Fruit fly (Drosophila melanogaster) whole organism, embryonic: ENCODE measurements around the gene sky.

Source experiments
- Adf1 ChIP-seq: fragments of 200-800 bp; sonication (Bioruptor generic); IDR thresholded peaks from 2 replicates; pipeline ENCODE4 v1.3.6; 2022; ENCODE audit warnings: missing biosample characterization, missing genetic modification characterization
- Aef1 ChIP-seq: fragments of 200-800 bp; sonication (Bioruptor generic); IDR thresholded peaks from 3 replicates; pipeline ENCODE4 v1.3.6; 2022; ENCODE audit warnings: missing biosample characterization, missing genetic modification characterization
- Asciz ChIP-seq: fragments of 200-800 bp; sonication (Bioruptor generic); optimal IDR thresholded peaks from 2 replicates; lab custom pipeline; 2017; ENCODE audit warnings: missing biosample characterization, mild to moderate bottlenecking, missing genetic modification characterization, missing genetic modification reagents
- CG10209 ChIP-seq: fragments of 200-800 bp; sonication (Bioruptor generic); optimal IDR thresholded peaks from 3 replicates; lab custom pipeline; 2017; ENCODE audit warnings: missing biosample characterization, mild to moderate bottlenecking, missing genetic modification characterization, missing genetic modification reagents
- CG11093 ChIP-seq: fragments of 200-800 bp; sonication (Bioruptor generic); IDR thresholded peaks from 3 replicates; pipeline ENCODE4 v1.3.6; 2022; ENCODE audit warnings: missing biosample characterization, missing genetic modification characterization
- CG12104 ChIP-seq: fragments of 200-800 bp; sonication (Bioruptor generic); optimal IDR thresholded peaks from 3 replicates; lab custom pipeline; 2016; ENCODE audit warnings: missing biosample characterization, missing genetic modification characterization
- CG1233 ChIP-seq: fragments of 200-800 bp; sonication (Bioruptor generic); optimal IDR thresholded peaks from 4 replicates; lab custom pipeline; 2018; ENCODE audit warnings: missing biosample characterization, mild to moderate bottlenecking, missing genetic modification characterization
- CG13287 ChIP-seq: fragments of 200-800 bp; sonication (Bioruptor generic); IDR thresholded peaks from 2 replicates; pipeline ENCODE4 v1.3.6; 2022; ENCODE audit warnings: missing biosample characterization, missing genetic modification characterization; ENCODE audit not compliant: partially characterized antibody
- CG14014 ChIP-seq: fragments of 200-800 bp; sonication (Bioruptor generic); IDR thresholded peaks from 2 replicates; pipeline ENCODE4 v1.3.6; 2022; ENCODE audit warnings: missing biosample characterization, missing genetic modification characterization
- CG14441 ChIP-seq: fragments of 200-800 bp; sonication (Bioruptor generic); IDR thresholded peaks from 2 replicates; pipeline ENCODE4 v1.3.6; 2022; ENCODE audit warnings: missing biosample characterization, missing genetic modification characterization
- CG1603 ChIP-seq: fragments of 200-800 bp; sonication (Bioruptor generic); optimal IDR thresholded peaks from 2 replicates; lab custom pipeline; 2019; ENCODE audit warnings: missing biosample characterization, mild to moderate bottlenecking, missing genetic modification characterization, moderate library complexity
- CG16815 ChIP-seq: fragments of 200-800 bp; sonication (Bioruptor generic); optimal IDR thresholded peaks from 3 replicates; lab custom pipeline; 2017; ENCODE audit warnings: missing biosample characterization, mild to moderate bottlenecking, missing genetic modification characterization
- CG18599 ChIP-seq: fragments of 200-800 bp; sonication (Bioruptor generic); optimal IDR thresholded peaks from 3 replicates; lab custom pipeline; 2017; ENCODE audit warnings: missing biosample characterization, missing genetic modification characterization, mild to moderate bottlenecking, moderate library complexity, missing genetic modification reagents
- CG2199 ChIP-seq: fragments of 200-800 bp; sonication (Bioruptor generic); IDR thresholded peaks from 3 replicates; pipeline ENCODE4 v1.3.6; 2022; ENCODE audit warnings: missing biosample characterization, missing genetic modification characterization
- CG31365 ChIP-seq: fragments of 200-800 bp; sonication (Bioruptor generic); optimal IDR thresholded peaks from 2 replicates; lab custom pipeline; 2018; ENCODE audit warnings: missing biosample characterization, mild to moderate bottlenecking, missing genetic modification characterization
- CG31388 ChIP-seq: fragments of 200-800 bp; sonication (Bioruptor generic); optimal IDR thresholded peaks from 2 replicates; lab custom pipeline; 2016; ENCODE audit warnings: missing biosample characterization, missing genetic modification characterization
- CG3163 ChIP-seq: fragments of 200-800 bp; sonication (Bioruptor generic); optimal IDR thresholded peaks from 3 replicates; lab custom pipeline; 2016; ENCODE audit warnings: missing biosample characterization, missing genetic modification characterization
- CG34376 ChIP-seq: fragments of 200-800 bp; sonication (Bioruptor generic); optimal IDR thresholded peaks from 2 replicates; lab custom pipeline; 2018; ENCODE audit warnings: missing biosample characterization, mild to moderate bottlenecking, missing genetic modification characterization
- CG3847 ChIP-seq: fragments of 200-800 bp; sonication (Bioruptor generic); IDR thresholded peaks from 2 replicates; pipeline ENCODE4 v1.3.6; 2022; ENCODE audit warnings: missing biosample characterization, missing genetic modification characterization
- CG4282 ChIP-seq: fragments of 200-800 bp; sonication (Bioruptor generic); optimal IDR thresholded peaks from 2 replicates; lab custom pipeline; 2016; ENCODE audit warnings: missing biosample characterization, missing genetic modification characterization
- CG6254 ChIP-seq: fragments of 200-800 bp; sonication (Bioruptor generic); optimal IDR thresholded peaks from 3 replicates; lab custom pipeline; 2017; ENCODE audit warnings: mild to moderate bottlenecking, missing biosample characterization, missing genetic modification reagents, missing genetic modification characterization
- CG6272 ChIP-seq: fragments of 200-800 bp; sonication (Bioruptor generic); IDR thresholded peaks from 2 replicates; pipeline ENCODE4 v1.3.6; 2022; ENCODE audit warnings: missing biosample characterization, missing genetic modification characterization
- CG7963 ChIP-seq: fragments of 200-800 bp; sonication (Bioruptor generic); IDR thresholded peaks from 3 replicates; pipeline ENCODE4 v1.3.6; 2022; ENCODE audit warnings: missing biosample characterization, missing genetic modification characterization; ENCODE audit not compliant: partially characterized antibody
- CG7987 ChIP-seq: fragments of 200-800 bp; sonication (Bioruptor generic); optimal IDR thresholded peaks from 2 replicates; lab custom pipeline; 2018; ENCODE audit warnings: missing biosample characterization, mild to moderate bottlenecking, missing genetic modification characterization, moderate library complexity
- Doc2 ChIP-seq: fragments of 200-800 bp; sonication (Bioruptor generic); IDR thresholded peaks from 2 replicates; pipeline ENCODE4 v1.3.6; 2022; ENCODE audit warnings: missing biosample characterization, missing genetic modification characterization
- E2f1 ChIP-seq: fragments of 200-800 bp; sonication (Bioruptor generic); IDR thresholded peaks from 2 replicates; pipeline ENCODE4 v1.3.6; 2022; ENCODE audit warnings: missing biosample characterization, missing genetic modification characterization
- HmgD ChIP-seq: fragments of 200-800 bp; sonication (Bioruptor generic); optimal IDR thresholded peaks from 3 replicates; lab custom pipeline; 2016; ENCODE audit warnings: missing biosample characterization, missing genetic modification characterization
- NC2β ChIP-seq: fragments of 200-800 bp; sonication (Bioruptor generic); optimal IDR thresholded peaks from 2 replicates; lab custom pipeline; 2016; ENCODE audit warnings: missing biosample characterization, missing genetic modification characterization
- Neu2 ChIP-seq: fragments of 200-800 bp; sonication (Bioruptor generic); optimal IDR thresholded peaks from 3 replicates; lab custom pipeline; 2016; ENCODE audit warnings: missing biosample characterization, missing genetic modification characterization, borderline replicate concordance
- Ptx1 ChIP-seq: fragments of 200-800 bp; sonication (Bioruptor generic); IDR thresholded peaks from 2 replicates; pipeline ENCODE4 v1.3.6; 2022; ENCODE audit warnings: missing biosample characterization, missing genetic modification characterization
- Sin3A ChIP-seq: fragments of >200 bp; optimal IDR thresholded peaks from 2 replicates; lab custom pipeline; 2018
- Ssrp ChIP-seq: fragments of 200-800 bp; sonication (Bioruptor generic); optimal IDR thresholded peaks from 2 replicates; lab custom pipeline; 2018; ENCODE audit warnings: missing biosample characterization, mild to moderate bottlenecking, missing genetic modification characterization, moderate library complexity
- bowl ChIP-seq: fragments of 200-800 bp; sonication (Bioruptor generic); IDR thresholded peaks from 2 replicates; pipeline ENCODE4 v1.3.6; 2022; ENCODE audit warnings: missing biosample characterization, missing genetic modification characterization
- dan ChIP-seq: fragments of 200-800 bp; sonication (Bioruptor generic); IDR thresholded peaks from 2 replicates; pipeline ENCODE4 v1.3.6; 2022; ENCODE audit warnings: missing biosample characterization, missing genetic modification characterization
- disco-r ChIP-seq: fragments of 200-800 bp; sonication (Bioruptor generic); optimal IDR thresholded peaks from 2 replicates; lab custom pipeline; 2016; ENCODE audit warnings: missing biosample characterization, missing genetic modification characterization
- gcm ChIP-seq: fragments of 200-800 bp; sonication (Bioruptor generic); optimal IDR thresholded peaks from 2 replicates; lab custom pipeline; 2019; ENCODE audit warnings: missing biosample characterization, mild to moderate bottlenecking, missing genetic modification characterization, moderate library complexity
- grn ChIP-seq: fragments of 200-800 bp; sonication (Bioruptor generic); optimal IDR thresholded peaks from 3 replicates; lab custom pipeline; 2017; ENCODE audit warnings: missing biosample characterization, missing genetic modification characterization
- gro ChIP-seq: fragments of 200-800 bp; sonication (Bioruptor generic); optimal IDR thresholded peaks from 2 replicates; lab custom pipeline; 2016; ENCODE audit warnings: missing biosample characterization, missing genetic modification characterization
- kni ChIP-seq: fragments of 200-800 bp; sonication (Bioruptor generic); optimal IDR thresholded peaks from 3 replicates; lab custom pipeline; 2017; ENCODE audit warnings: mild to moderate bottlenecking, missing biosample characterization, missing genetic modification reagents, missing genetic modification characterization
- luna ChIP-seq: fragments of 200-800 bp; sonication (Bioruptor generic); optimal IDR thresholded peaks from 2 replicates; lab custom pipeline; 2016; ENCODE audit warnings: missing biosample characterization, missing genetic modification characterization
- nerfin-1 ChIP-seq: fragments of 200-800 bp; sonication (Bioruptor generic); optimal IDR thresholded peaks from 3 replicates; lab custom pipeline; 2019; ENCODE audit warnings: missing biosample characterization, mild to moderate bottlenecking, missing genetic modification characterization, moderate library complexity
- nom ChIP-seq: fragments of 200-800 bp; sonication (Bioruptor generic); optimal IDR thresholded peaks from 2 replicates; lab custom pipeline; 2017; ENCODE audit warnings: missing biosample characterization, missing genetic modification characterization, mild to moderate bottlenecking, moderate library complexity, missing genetic modification reagents
- oc ChIP-seq: fragments of 200-800 bp; sonication (Bioruptor generic); optimal IDR thresholded peaks from 2 replicates; lab custom pipeline; 2018; ENCODE audit warnings: missing biosample characterization, mild to moderate bottlenecking, missing genetic modification characterization, moderate library complexity
- pan ChIP-seq, 4 experiments: fragments of >200 bp in 3 of 4; fragments of 200-800 bp in 1 of 4; sonication (Bioruptor generic) in 1 of 4; optimal IDR thresholded peaks in 3 of 4; IDR thresholded peaks in 1 of 4; 2 replicates each; pipeline versions ENCODE4 v1.3.6 to Lab custom; 2017 to 2022; ENCODE audit warnings: missing biosample characterization in 2 of 4, missing genetic modification characterization in 2 of 4, mixed read lengths in 1 of 4
- pb ChIP-seq: fragments of 200-800 bp; sonication (Bioruptor generic); optimal IDR thresholded peaks from 3 replicates; lab custom pipeline; 2016; ENCODE audit warnings: missing biosample characterization, missing genetic modification characterization
- psq ChIP-seq: fragments of 200-800 bp; sonication (Bioruptor generic); optimal IDR thresholded peaks from 2 replicates; lab custom pipeline; 2017; ENCODE audit warnings: missing biosample characterization, missing genetic modification characterization
- sim ChIP-seq: fragments of 200-800 bp; sonication (Bioruptor generic); IDR thresholded peaks from 2 replicates; pipeline ENCODE4 v1.3.6; 2022; ENCODE audit warnings: missing biosample characterization, missing genetic modification characterization
- trh ChIP-seq: fragments of 200-800 bp; sonication (Bioruptor generic); optimal IDR thresholded peaks from 2 replicates; lab custom pipeline; 2016; ENCODE audit warnings: missing biosample characterization, missing genetic modification characterization
- tup ChIP-seq: fragments of 200-800 bp; sonication (Bioruptor generic); optimal IDR thresholded peaks from 2 replicates; lab custom pipeline; 2016; ENCODE audit warnings: missing biosample characterization, mild to moderate bottlenecking, missing genetic modification characterization, moderate library complexity
- zf30C ChIP-seq: fragments of 200-800 bp; sonication (Bioruptor generic); optimal IDR thresholded peaks from 3 replicates; lab custom pipeline; 2018; ENCODE audit warnings: missing biosample characterization, mild to moderate bottlenecking, missing genetic modification characterization

The sky gene

DNA sequence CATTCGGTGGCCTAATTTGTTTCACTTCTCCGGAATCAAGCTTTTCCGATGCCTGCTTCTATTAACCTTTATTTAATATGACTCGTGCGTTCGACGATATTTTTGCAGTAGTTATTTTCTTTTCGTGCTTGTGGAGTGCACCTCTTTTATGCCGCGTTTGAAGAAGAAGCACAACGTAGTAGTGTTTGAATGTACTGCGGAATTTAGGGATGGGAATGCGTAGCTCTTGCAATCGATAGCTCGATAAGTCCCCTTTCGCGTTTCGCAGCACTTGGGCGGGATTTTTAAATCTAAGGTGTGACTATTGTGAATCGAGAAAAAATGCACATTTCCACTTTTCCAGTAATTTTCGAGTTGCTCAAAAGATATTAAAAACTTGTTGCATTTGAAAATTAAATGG, at the start of gene sky, which contains the start of gene CG43739 (continued):
- TF ChIP-seq Sin3A (lab: Kevin White, UChicago) (peak; percentile 70), zf30C (GFP tag; lab: Kevin White, UChicago) (no peak), CG6254 (GFP tag; lab: Kevin White, UChicago) (no peak), CG1233 (GFP tag; lab: Kevin White, UChicago) (no peak), CG13287 (GFP tag; lab: Robert Waterston, UW) (peak; percentile 88), Neu2 (GFP tag; lab: Kevin White, UChicago) (peak; percentile 80), CG6272 (peak; percentile 41; the same call in 1 of the 2 replicates), CG34376 (GFP tag; lab: Kevin White, UChicago) (no peak), bowl (GFP tag; lab: Robert Waterston, UW) (no peak), Ssrp (no peak), sim (GFP tag; lab: Robert Waterston, UW) (no peak), CG12104 (GFP tag; lab: Kevin White, UChicago) (peak; percentile 17), CG7963 (GFP tag; lab: Robert Waterston, UW) (peak; percentile 85), gro (GFP tag; lab: Kevin White, UChicago) (peak; percentile 68), tup (no peak), pb (GFP tag; lab: Kevin White, UChicago) (no peak), CG11093 (no peak), Ptx1 (GFP tag; lab: Robert Waterston, UW) (no peak), E2f1 (no peak), psq (GFP tag; lab: Kevin White, UChicago) (no peak), CG3847 (GFP tag; lab: Robert Waterston, UW) (peak; percentile 96), CG3163 (no peak)

DNA sequence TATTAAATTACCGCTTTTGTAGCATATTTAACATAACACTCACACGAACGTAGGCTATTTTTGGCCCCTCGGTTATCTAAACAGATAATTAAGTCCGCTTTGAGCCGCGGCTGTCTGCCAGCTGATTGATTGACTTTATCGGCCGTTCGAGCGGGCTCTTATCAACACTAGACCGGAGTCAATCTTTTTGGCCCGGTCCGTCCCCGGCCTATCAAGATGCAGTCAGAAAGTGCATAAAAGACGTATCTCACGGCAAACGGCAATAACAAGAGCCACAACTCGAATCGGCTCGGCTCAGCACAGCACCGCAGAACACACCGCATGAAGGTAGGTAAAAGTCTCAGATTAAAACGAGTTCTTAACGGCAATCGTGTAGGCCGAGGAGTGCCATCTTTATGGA, 46.3 kb upstream of the sky start:
- no peak for TF ChIP-seq luna (GFP tag; lab: Kevin White, UChicago)
- 0 out of 3 replicates have a peak, but pooled peaks have one; percentile 22 for TF ChIP-seq CG2199 (GFP tag; lab: Robert Waterston, UW)
- TF ChIP-seq Doc2 = no peak
- TF ChIP-seq nom (GFP tag; lab: Kevin White, UChicago) = peak; percentile 14
- peak; percentile 22 for TF ChIP-seq kni (GFP tag; lab: Kevin White, UChicago)
- TF ChIP-seq CG14014 = no peak
- peak; percentile 34 for TF ChIP-seq oc (tag; lab: Kevin White, UChicago)
- peak; percentile 87 for TF ChIP-seq grn (GFP tag; lab: Kevin White, UChicago)
- TF ChIP-seq NC2β (GFP tag; lab: Kevin White, UChicago) = no peak
- TF ChIP-seq, all 482 proteins: peak for 5

DNA sequence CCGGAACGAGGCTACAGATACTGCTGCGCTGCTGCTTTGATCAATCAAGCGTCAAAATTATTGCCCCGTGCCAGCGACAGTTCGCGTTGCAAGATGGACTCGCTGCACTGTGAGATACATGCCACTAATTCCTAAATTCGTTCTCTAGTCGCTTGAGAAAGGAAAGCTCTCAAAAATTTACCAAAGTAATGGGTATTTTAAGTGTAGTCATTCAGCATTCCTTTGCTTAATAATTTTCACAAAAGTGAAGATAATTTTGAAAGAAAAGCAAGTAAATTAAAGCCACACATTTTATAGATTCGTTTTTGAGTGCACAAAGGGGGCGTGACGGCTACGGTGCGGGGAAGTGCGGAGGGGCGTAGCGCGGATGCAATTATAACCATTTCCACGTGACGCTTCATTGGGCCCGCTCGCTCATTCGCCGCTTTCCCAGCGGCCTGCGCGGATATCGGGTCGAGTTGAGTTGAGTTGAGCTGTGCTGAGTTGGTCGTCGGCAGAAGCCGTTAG, 41.3 kb upstream of the sky start:
- TF ChIP-seq CG7987 (GFP tag; lab: Kevin White, UChicago) = no peak
- no peak for TF ChIP-seq CG18599 (GFP tag; lab: Kevin White, UChicago)
- TF ChIP-seq nerfin-1 (tag; lab: Kevin White, UChicago) = no peak
- no peak for TF ChIP-seq CG31365 (tag; lab: Kevin White, UChicago)
- TF ChIP-seq Asciz (GFP tag; lab: Kevin White, UChicago) = no peak
- TF ChIP-seq CG14441 = no peak
- no peak for TF ChIP-seq Adf1 (GFP tag; lab: Robert Waterston, UW)
- no peak for TF ChIP-seq trh (GFP tag; lab: Kevin White, UChicago)
- no peak for TF ChIP-seq CG16815 (GFP tag; lab: Kevin White, UChicago)
- TF ChIP-seq CG10209 = no peak
- no peak for TF ChIP-seq HmgD
- no peak for TF ChIP-seq disco-r (GFP tag; lab: Kevin White, UChicago)
- no peak for TF ChIP-seq gcm (GFP tag; lab: Kevin White, UChicago)
- TF ChIP-seq pan (optimal IDR thresholded peaks at IDR 0.05; lab: Kevin White, UChicago) = no peak
- TF ChIP-seq pan (GFP tag; optimal IDR thresholded peaks at IDR 0.05 in 1 of 2, IDR thresholded peaks at IDR 0.05 in 1 of 2) = no peak
- no peak for TF ChIP-seq dan
- TF ChIP-seq CG4282 (GFP tag; lab: Kevin White, UChicago) = no peak
- peak; percentile 21 for TF ChIP-seq CG1603
- TF ChIP-seq Aef1 = no peak
- TF ChIP-seq CG31388 = no peak
